Worm (Caenorhabditis elegans): ENCODE results near the gene F35C11.5.

The F35C11.5 gene

DNA sequence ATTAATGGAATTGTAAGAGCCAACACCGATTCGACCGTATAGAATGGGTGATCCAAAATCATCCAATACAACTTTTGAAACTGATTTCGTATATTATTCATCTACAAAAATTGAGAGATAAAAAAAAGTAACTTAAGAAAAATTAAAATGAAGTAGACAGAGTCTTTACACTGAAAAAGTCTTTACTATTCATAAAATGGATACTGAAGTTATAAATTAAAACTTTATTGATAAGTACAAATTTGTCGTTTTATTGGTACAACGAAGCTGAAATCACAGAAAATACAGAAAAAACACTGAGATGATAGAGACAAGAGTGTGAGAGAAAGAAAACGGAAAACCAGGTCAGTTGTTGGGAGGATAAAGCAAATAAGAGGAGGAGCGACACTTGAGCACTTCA is 39.2 kb upstream of the F35C11.5 start, which contains the start of gene M110.10:
M110.10 (minus strand) TSS at position 101 of the 400 bp plus-strand sequence.
- no peak for TF ChIP-seq unc-86 (tag; optimal IDR thresholded peaks at IDR 0.05)
- TF ChIP-seq ahr-1 (tag; optimal IDR thresholded peaks at IDR 0.05): no peak
- TF ChIP-seq lim-6 (tag; optimal IDR thresholded peaks at IDR 0.05): no peak
- TF ChIP-seq ceh-9 (tag; optimal IDR thresholded peaks at IDR 0.05): no peak
- TF ChIP-seq pag-3 (tag; optimal IDR thresholded peaks at IDR 0.05; ENCODE audit: borderline replicate concordance): no peak
- TF ChIP-seq lin-11 (tag; optimal IDR thresholded peaks at IDR 0.05): no peak
- TF ChIP-seq fax-1 (tag; optimal IDR thresholded peaks at IDR 0.05): no peak
- TF ChIP-seq odd-2 (tag; optimal IDR thresholded peaks at IDR 0.05): no peak
- TF ChIP-seq mec-3 (tag; optimal IDR thresholded peaks at IDR 0.05; ENCODE audit: borderline replicate concordance): no peak
- no peak for TF ChIP-seq tbx-7 (tag; optimal IDR thresholded peaks at IDR 0.05)
- TF ChIP-seq npax-4 (tag; optimal IDR thresholded peaks at IDR 0.05): no peak
- no peak for TF ChIP-seq ceh-45 (GFP tag; IDR thresholded peaks at IDR 0.05)
- no peak for TF ChIP-seq dmd-4 (tag; optimal IDR thresholded peaks at IDR 0.05; ENCODE audit: borderline replicate concordance)
- no peak for TF ChIP-seq T23F11.4 (GFP tag; optimal IDR thresholded peaks at IDR 0.05)
- no peak for TF ChIP-seq zip-5 (tag; optimal IDR thresholded peaks at IDR 0.05)
- no peak for TF ChIP-seq ceh-31 (tag; optimal IDR thresholded peaks at IDR 0.05)
- no peak for TF ChIP-seq fkh-6 (tag; optimal IDR thresholded peaks at IDR 0.05)
- TF ChIP-seq ets-4 (tag; optimal IDR thresholded peaks at IDR 0.05): no peak
- TF ChIP-seq ceh-30 (tag; optimal IDR thresholded peaks at IDR 0.05): no peak

DNA sequence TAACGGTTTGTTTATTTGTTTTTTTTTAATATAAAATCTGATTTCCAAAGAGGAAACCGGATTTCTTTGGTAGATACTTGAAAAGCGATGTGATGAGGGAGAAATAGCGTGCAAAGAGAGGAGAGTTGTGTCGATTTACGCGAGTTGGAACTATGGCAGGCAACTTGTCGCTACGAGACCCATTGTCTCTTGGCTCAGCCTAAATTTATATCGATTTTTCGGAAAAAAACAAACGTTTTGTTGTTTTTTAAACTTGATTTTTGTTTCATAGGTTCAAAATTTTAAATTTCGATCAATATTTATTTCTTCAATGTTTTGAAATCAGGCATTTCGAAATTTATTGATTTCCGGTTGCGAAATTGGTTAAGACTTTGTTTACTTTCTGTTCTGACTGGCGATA is 37.1 kb upstream of the F35C11.5 start, which contains the start of gene M110.3:
M110.3 (minus strand) TSS at position 184 of the 400 bp plus-strand sequence.
- TF ChIP-seq pax-1 (tag; optimal IDR thresholded peaks at IDR 0.05): peak; percentile 9
- TF ChIP-seq pag-3 (tag; optimal IDR thresholded peaks at IDR 0.05; ENCODE audit: borderline replicate concordance): no peak
- peak; percentile 32 for TF ChIP-seq ceh-34 (tag; optimal IDR thresholded peaks at IDR 0.05)
- no peak for TF ChIP-seq elt-2 (tag; optimal IDR thresholded peaks at IDR 0.05)
- peak; percentile 78 for TF ChIP-seq ceh-48 (tag; optimal IDR thresholded peaks at IDR 0.05)
- TF ChIP-seq dve-1 (tag; optimal IDR thresholded peaks at IDR 0.05): peak; percentile 20
- no peak for TF ChIP-seq ztf-16 (tag; optimal IDR thresholded peaks at IDR 0.05)
- TF ChIP-seq pqm-1 (tag; optimal IDR thresholded peaks at IDR 0.05): no peak
- no peak for TF ChIP-seq ahr-1 (tag; optimal IDR thresholded peaks at IDR 0.05)
- TF ChIP-seq fkh-10 (GFP tag; optimal IDR thresholded peaks at IDR 0.05): no peak
- TF ChIP-seq sdc-2 (tag; optimal IDR thresholded peaks at IDR 0.05): no peak
- TF ChIP-seq ets-4 (tag; optimal IDR thresholded peaks at IDR 0.05): peak; percentile 21
- peak; percentile 37 for TF ChIP-seq unc-42 (tag; optimal IDR thresholded peaks at IDR 0.05)
- TF ChIP-seq hlh-6 (tag; optimal IDR thresholded peaks at IDR 0.05): no peak
- no peak for TF ChIP-seq ceh-6 (GFP tag; optimal IDR thresholded peaks at IDR 0.05)
- TF ChIP-seq hlh-30 (tag; optimal IDR thresholded peaks at IDR 0.05; ENCODE audit: insufficient read depth): no peak
- TF ChIP-seq nfya-1 (tag; optimal IDR thresholded peaks at IDR 0.05): peak; percentile 20
- TF ChIP-seq pat-9 (tag; optimal IDR thresholded peaks at IDR 0.05): no peak
- TF ChIP-seq F13H6.1 (tag; optimal IDR thresholded peaks at IDR 0.05): no peak
- TF ChIP-seq unc-55 (GFP tag; optimal IDR thresholded peaks at IDR 0.05): peak; percentile 20
- TF ChIP-seq zip-5 (tag; optimal IDR thresholded peaks at IDR 0.05): no peak

DNA sequence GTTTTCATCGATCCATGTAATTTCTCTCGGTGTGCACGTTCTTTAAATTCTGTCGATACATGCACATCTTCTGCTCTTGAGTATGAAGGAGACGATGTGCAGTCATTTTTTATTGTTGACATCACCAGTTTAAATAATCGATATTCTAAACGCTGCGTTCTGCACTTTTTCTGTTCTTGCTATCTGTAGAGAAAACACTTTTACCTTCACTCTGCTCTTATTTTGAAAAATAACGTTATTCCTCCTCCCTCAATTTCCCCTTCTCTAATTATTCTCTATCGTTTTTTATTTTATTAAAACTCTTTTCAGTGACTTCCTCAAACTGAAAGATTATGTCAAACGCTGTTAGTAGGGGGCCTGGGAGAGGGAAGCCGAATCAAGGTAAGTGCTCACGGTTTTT is 36.6 kb upstream of the F35C11.5 start, which contains the start of gene ifg-1:
ifg-1 (plus strand) TSS at position 301 of the 400 bp plus-strand sequence.
- no peak for TF ChIP-seq fkh-10 (GFP tag; optimal IDR thresholded peaks at IDR 0.05)
- TF ChIP-seq tbx-2 (tag; optimal IDR thresholded peaks at IDR 0.05): no peak
- no peak for TF ChIP-seq ceh-14 (tag; optimal IDR thresholded peaks at IDR 0.05)
- TF ChIP-seq sdc-2 (tag; optimal IDR thresholded peaks at IDR 0.05): no peak
- TF ChIP-seq zip-5 (tag; optimal IDR thresholded peaks at IDR 0.05): no peak
- no peak for TF ChIP-seq pros-1 (tag; optimal IDR thresholded peaks at IDR 0.05)
- no peak for TF ChIP-seq ceh-2 (tag; optimal IDR thresholded peaks at IDR 0.05)
